Fruit fly (Drosophila melanogaster): ENCODE results near the gene CG31365.

DNA sequence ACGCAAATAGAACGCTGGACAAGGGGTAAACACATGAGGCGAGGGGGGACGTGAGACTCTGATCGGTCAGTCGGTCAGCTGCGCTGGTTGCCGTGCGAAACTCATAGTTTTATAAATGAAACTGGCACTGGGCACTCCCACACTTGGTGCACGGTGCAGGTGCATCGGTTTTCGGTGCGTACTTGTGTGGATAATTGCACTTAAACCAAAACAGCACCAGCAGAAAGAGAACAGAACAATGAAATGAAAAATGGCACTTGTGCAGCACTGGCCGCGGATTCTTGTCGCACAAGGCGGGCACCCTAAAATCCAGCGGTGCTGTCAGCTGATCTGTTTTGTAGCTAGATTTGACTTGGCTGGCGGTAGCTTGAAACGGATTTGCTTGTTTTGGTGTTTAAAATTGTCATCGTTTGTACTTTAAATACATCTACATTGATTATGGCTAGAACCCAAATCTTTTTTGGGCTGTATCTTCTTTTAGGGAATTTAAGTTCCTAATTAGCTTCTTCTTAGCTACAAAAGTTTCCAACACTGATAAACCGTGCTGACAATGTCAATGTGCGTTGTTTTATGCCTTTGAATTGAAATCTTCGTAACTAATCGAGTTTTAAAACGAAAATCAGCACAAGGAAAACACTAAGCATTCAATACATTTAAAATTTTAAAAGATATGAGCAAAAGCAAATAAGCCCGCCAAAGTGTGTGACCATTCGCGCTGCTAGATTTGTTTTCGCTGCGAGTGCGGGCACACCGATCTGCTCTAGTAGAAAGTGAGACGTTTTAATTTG is 8.3 kb downstream of the CG31365 start, which contains the start of the genes Rassf and CenB1A:
- TF ChIP-seq fd59A (GFP tag; optimal IDR thresholded peaks at IDR 0.05) (no peak), Eip93F (GFP tag; optimal IDR thresholded peaks at IDR 0.05) (no peak), CG11294 (GFP tag; IDR thresholded peaks at IDR 0.05) (no peak; the same call in 1 of the 2 replicates), topi (GFP tag; optimal IDR thresholded peaks at IDR 0.05) (peak; percentile 51), OdsH (GFP tag; optimal IDR thresholded peaks at IDR 0.05) (no peak), CG11902 (GFP tag; optimal IDR thresholded peaks at IDR 0.05) (peak; percentile 45)
